Fruit fly (Drosophila melanogaster): Measurements from ENCODE around the gene Ctl2.

Ctl2 gene

DNA sequence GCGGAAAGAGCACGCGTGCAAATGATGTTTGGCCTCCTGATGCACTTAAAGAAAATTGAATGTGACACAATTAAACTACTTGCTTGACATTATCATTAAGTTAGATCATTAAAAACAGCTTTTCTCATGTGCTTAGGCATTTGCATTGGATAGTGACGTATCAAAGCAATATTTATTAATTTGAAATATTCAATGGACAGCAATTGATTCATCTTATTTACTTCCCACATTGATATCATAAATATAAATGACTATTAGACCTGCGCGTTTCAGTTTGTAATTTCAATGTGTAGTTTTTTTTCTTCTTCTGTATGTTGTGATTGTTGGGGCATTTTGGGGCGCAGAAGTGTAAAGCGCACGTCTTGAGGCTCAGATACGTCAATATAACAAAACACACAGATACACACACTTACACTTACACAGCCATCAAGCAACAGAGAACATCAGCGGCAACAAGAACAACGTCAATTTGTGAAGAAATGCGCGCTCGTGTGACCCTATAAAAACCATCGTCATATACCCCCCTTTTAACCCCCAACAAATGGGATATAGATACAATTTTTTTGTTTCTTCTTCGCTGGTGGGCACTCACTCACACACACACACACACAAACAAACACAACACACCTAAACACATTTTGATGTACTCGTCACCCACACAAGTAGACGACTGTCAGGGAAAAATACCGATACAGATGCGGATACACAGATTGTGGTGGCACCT is 34.1 kb upstream of the Ctl2 start (continued):
- TF ChIP-seq tin (GFP tag; optimal IDR thresholded peaks at IDR 0.05) (peak; percentile 59), run (tag; optimal IDR thresholded peaks at IDR 0.05) (peak; percentile 41), HLH54F (GFP tag; optimal IDR thresholded peaks at IDR 0.05) (peak; percentile 62), CG30403 (GFP tag; optimal IDR thresholded peaks at IDR 0.05) (peak; percentile 76), CG8388 (GFP tag; optimal IDR thresholded peaks at IDR 0.05) (peak; percentile 78), ash1 (GFP tag; optimal IDR thresholded peaks at IDR 0.05) (no peak), CG18599 (GFP tag; optimal IDR thresholded peaks at IDR 0.05) (peak; percentile 82), nerfin-2 (GFP tag; IDR thresholded peaks at IDR 0.05; ENCODE audit: partially characterized antibody) (no peak), gro (GFP tag; optimal IDR thresholded peaks at IDR 0.05) (peak; percentile 12), B-H2 (GFP tag; optimal IDR thresholded peaks at IDR 0.05) (no peak), nmo (GFP tag; optimal IDR thresholded peaks at IDR 0.05) (peak; percentile 84), Pdp1 (GFP tag; optimal IDR thresholded peaks at IDR 0.05) (peak; percentile 54 to 67), CG6175 (GFP tag; IDR thresholded peaks at IDR 0.05) (no peak), jigr1 (GFP tag; IDR thresholded peaks at IDR 0.05) (peak; percentile 57; the same call in 1 of the 3 replicates), tna (GFP tag; IDR thresholded peaks at IDR 0.05; ENCODE audit: partially characterized antibody) (no peak), CG32532 (GFP tag; IDR thresholded peaks at IDR 0.05) (peak; percentile 46; the same call in 1 of the 2 replicates), eyg (GFP tag; optimal IDR thresholded peaks at IDR 0.05) (no peak), Max (GFP tag; optimal IDR thresholded peaks at IDR 0.05) (peak; percentile 65), YL-1 (GFP tag; optimal IDR thresholded peaks at IDR 0.05) (peak; percentile 21), nau (GFP tag; optimal IDR thresholded peaks at IDR 0.05) (peak; percentile 71), CG18764 (GFP tag; optimal IDR thresholded peaks at IDR 0.05) (peak; percentile 63), Sry-β (GFP tag; optimal IDR thresholded peaks at IDR 0.05) (no peak), CTCF (GFP tag; optimal IDR thresholded peaks at IDR 0.05) (no peak), ap (GFP tag; IDR thresholded peaks at IDR 0.05) (peak; percentile 60), bab2 (GFP tag; optimal IDR thresholded peaks at IDR 0.05) (peak; percentile 64), zen (tag; optimal IDR thresholded peaks at IDR 0.05) (peak; percentile 45), HHEX (GFP tag; optimal IDR thresholded peaks at IDR 0.05) (peak; percentile 76), vfl (GFP tag; optimal IDR thresholded peaks at IDR 0.05) (no peak), chinmo (GFP tag; IDR thresholded peaks at IDR 0.05; ENCODE audit: partially characterized antibody) (0 out of 4 replicates have a peak, but pooled peaks have one; percentile 13), CkIIα-i1 (GFP tag; IDR thresholded peaks at IDR 0.05) (no peak), CG10462 (GFP tag; optimal IDR thresholded peaks at IDR 0.05) (peak; percentile 18), Dip2 (GFP tag; IDR thresholded peaks at IDR 0.05) (no peak), CG12942 (GFP tag; optimal IDR thresholded peaks at IDR 0.05) (peak; percentile 41), Fer1 (GFP tag; optimal IDR thresholded peaks at IDR 0.05) (peak; percentile 58), jing (GFP tag; optimal IDR thresholded peaks at IDR 0.05) (peak; percentile 58), salm (tag; optimal IDR thresholded peaks at IDR 0.05) (no peak), CG2875 (GFP tag; optimal IDR thresholded peaks at IDR 0.05) (peak; percentile 72), E2f2 (GFP tag; IDR thresholded peaks at IDR 0.05) (peak; percentile 27; the same call in 1 of the 2 replicates), ssp (GFP tag; IDR thresholded peaks at IDR 0.05) (peak; percentile 58), Hr39 (optimal IDR thresholded peaks at IDR 0.05) (no peak), sc (optimal IDR thresholded peaks at IDR 0.05) (no peak), sc (GFP tag; optimal IDR thresholded peaks at IDR 0.05) (peak; percentile 54), otp (GFP tag; IDR thresholded peaks at IDR 0.05) (no peak), CG11093 (GFP tag; IDR thresholded peaks at IDR 0.05) (peak; percentile 73; the same call in 2 of the 3 replicates), CG14050 (GFP tag; IDR thresholded peaks at IDR 0.05) (0 out of 3 replicates have a peak, but pooled peaks have one; percentile 15), CG32772 (GFP tag; IDR thresholded peaks at IDR 0.05) (no peak), en (GFP tag; optimal IDR thresholded peaks at IDR 0.05) (peak; percentile 53), CG8478 (optimal IDR thresholded peaks at IDR 0.05) (no peak), CG4730 (GFP tag; IDR thresholded peaks at IDR 0.05) (0 out of 2 replicates have a peak, but pooled peaks have one; percentile 17), Tbp (GFP tag; optimal IDR thresholded peaks at IDR 0.05) (no peak), Scr (GFP tag; IDR thresholded peaks at IDR 0.05; ENCODE audit: partially characterized antibody) (no peak)
